Fruit fly (Drosophila melanogaster): ENCODE measurements around the gene Myc.

Myc gene

dm6 chrX:3355180-3355579 is 17.8 kb upstream of the Myc start (continued):
- TF ChIP-seq CG14965 (GFP tag; optimal IDR thresholded peaks at IDR 0.05; ENCODE audit: borderline replicate concordance) (no peak), ab (GFP tag; optimal IDR thresholded peaks at IDR 0.05) (peak; percentile 29), NC2α (GFP tag; optimal IDR thresholded peaks at IDR 0.05) (no peak), sim (GFP tag; IDR thresholded peaks at IDR 0.05) (peak; percentile 71), otp (GFP tag; IDR thresholded peaks at IDR 0.05) (peak; percentile 91), lab (GFP tag; optimal IDR thresholded peaks at IDR 0.05) (peak; percentile 83), scrt (GFP tag; optimal IDR thresholded peaks at IDR 0.05) (peak; percentile 56), Lhr (GFP tag; optimal IDR thresholded peaks at IDR 0.05) (peak; percentile 54), oc (tag; optimal IDR thresholded peaks at IDR 0.05) (peak; percentile 69), ash1 (GFP tag; optimal IDR thresholded peaks at IDR 0.05) (no peak), Tbp (GFP tag; optimal IDR thresholded peaks at IDR 0.05) (no peak), Dad (GFP tag; optimal IDR thresholded peaks at IDR 0.05) (peak; percentile 12), Abd-B (GFP tag; optimal IDR thresholded peaks at IDR 0.05) (peak; percentile 67), CG30020 (tag; optimal IDR thresholded peaks at IDR 0.05) (peak; percentile 17), sima (GFP tag; optimal IDR thresholded peaks at IDR 0.05) (no peak), CG7786 (GFP tag; optimal IDR thresholded peaks at IDR 0.05) (peak; percentile 27), sqz (GFP tag; optimal IDR thresholded peaks at IDR 0.05) (peak; percentile 72), CG11560 (tag; IDR thresholded peaks at IDR 0.05) (peak; percentile 48; the same call in 2 of the 3 replicates), NFAT (GFP tag; IDR thresholded peaks at IDR 0.05) (peak; percentile 66; the same call in 1 of the 2 replicates), CkIIα-i1 (GFP tag; IDR thresholded peaks at IDR 0.05) (no peak), CG16815 (GFP tag; optimal IDR thresholded peaks at IDR 0.05) (peak; percentile 73), ci (GFP tag; IDR thresholded peaks at IDR 0.05) (peak; percentile 92), dmrt11E (tag; optimal IDR thresholded peaks at IDR 0.05) (peak; percentile 94), tin (GFP tag; optimal IDR thresholded peaks at IDR 0.05) (peak; percentile 79), Deaf1 (tag; optimal IDR thresholded peaks at IDR 0.05) (peak; percentile 28), yki (optimal IDR thresholded peaks at IDR 0.05) (no peak), stc (GFP tag; IDR thresholded peaks at IDR 0.05) (peak; percentile 71), CG6683 (GFP tag; optimal IDR thresholded peaks at IDR 0.05) (peak; percentile 14), CG10654 (GFP tag; optimal IDR thresholded peaks at IDR 0.05) (peak; percentile 67), Ets65A (GFP tag) (peak; percentile 64), Mad (GFP tag; optimal IDR thresholded peaks at IDR 0.05) (peak; percentile 51), CG10209 (GFP tag; optimal IDR thresholded peaks at IDR 0.05) (peak; percentile 78), ranshi (GFP tag; IDR thresholded peaks at IDR 0.05) (peak; percentile 85), CG4328 (GFP tag; optimal IDR thresholded peaks at IDR 0.05) (peak; percentile 50), h (optimal IDR thresholded peaks at IDR 0.05) (no peak), CG17802 (tag; optimal IDR thresholded peaks at IDR 0.05) (no peak), CG11247 (GFP tag; IDR thresholded peaks at IDR 0.05) (peak; percentile 72), CG12942 (GFP tag; optimal IDR thresholded peaks at IDR 0.05) (peak; percentile 41), Blimp-1 (GFP tag; optimal IDR thresholded peaks at IDR 0.05) (peak; percentile 85), Gsc (GFP tag; IDR thresholded peaks at IDR 0.05) (peak; percentile 54; the same call in 1 of the 2 replicates), p53 (GFP tag; optimal IDR thresholded peaks at IDR 0.05) (no peak), gem (tag; optimal IDR thresholded peaks at IDR 0.05) (peak; percentile 89), CG14050 (GFP tag; IDR thresholded peaks at IDR 0.05) (peak; percentile 64), dan (GFP tag; IDR thresholded peaks at IDR 0.05) (peak; percentile 70), zfh1 (GFP tag; IDR thresholded peaks at IDR 0.05) (peak; percentile 95), CG31365 (tag; optimal IDR thresholded peaks at IDR 0.05) (no peak), Sry-δ (GFP tag; optimal IDR thresholded peaks at IDR 0.05) (no peak), bowl (GFP tag; IDR thresholded peaks at IDR 0.05) (0 out of 2 replicates have a peak, but pooled peaks have one; percentile 31), CG31441 (GFP tag; IDR thresholded peaks at IDR 0.05) (peak; percentile 76), CG32772 (GFP tag; IDR thresholded peaks at IDR 0.05) (peak; percentile 80), CG17612 (GFP tag; IDR thresholded peaks at IDR 0.05) (peak; percentile 57; the same call in 1 of the 2 replicates), CG8765 (GFP tag; IDR thresholded peaks at IDR 0.05) (peak; percentile 84), unpg (GFP tag; optimal IDR thresholded peaks at IDR 0.05) (peak; percentile 81)
